Worm (Caenorhabditis elegans): ENCODE measurements around the gene trap-2.
A peak's percentile ranks its signal among the peaks of the same experiment; 100 is the strongest.

trap-2 gene

ce11 chrX:768061-768646, at the start of gene trap-2, which contains the start of gene ile-2 (continued):
- TF ChIP-seq unc-3 (GFP tag; conservative IDR thresholded peaks at IDR 0.05) (no peak), unc-3 (tag; optimal IDR thresholded peaks at IDR 0.05) (no peak), madf-2 (tag; optimal IDR thresholded peaks at IDR 0.05) (no peak), pha-2 (tag; optimal IDR thresholded peaks at IDR 0.05) (peak; percentile 59), pros-1 (tag; optimal IDR thresholded peaks at IDR 0.05) (peak; percentile 67), K02D7.2 (tag; optimal IDR thresholded peaks at IDR 0.05) (no peak), fkh-6 (tag; optimal IDR thresholded peaks at IDR 0.05) (no peak), C08G9.2 (tag; optimal IDR thresholded peaks at IDR 0.05) (no peak), K09A11.1 (tag; optimal IDR thresholded peaks at IDR 0.05; ENCODE audit: insufficient read depth) (no peak), sox-4 (tag; optimal IDR thresholded peaks at IDR 0.05) (no peak), eyg-1 (tag; optimal IDR thresholded peaks at IDR 0.05) (no peak), ztf-16 (tag; optimal IDR thresholded peaks at IDR 0.05) (peak; percentile 36), ama-1 (optimal IDR thresholded peaks at IDR 0.05) (no peak), T23F11.4 (GFP tag; optimal IDR thresholded peaks at IDR 0.05) (no peak), unc-86 (tag; optimal IDR thresholded peaks at IDR 0.05) (no peak), ceh-6 (GFP tag; optimal IDR thresholded peaks at IDR 0.05) (no peak), lin-11 (tag; optimal IDR thresholded peaks at IDR 0.05) (no peak), elt-2 (tag; optimal IDR thresholded peaks at IDR 0.05) (peak; percentile 48)

- TF ChIP-seq ceh-2 (tag; optimal IDR thresholded peaks at IDR 0.05) (no peak), elt-2 (tag; optimal IDR thresholded peaks at IDR 0.05) (peak; percentile 78)
Observed at ce11 chrX:815929-816328, 48.1 kb upstream of the trap-2 start, which contains the start of gene ifd-2. ifd-2 (minus strand) TSS chrX:815929.

ce11 chrX:813063-813462, 45.2 kb upstream of the trap-2 start, which contains the start of gene F25E2.3:
F25E2.3 (minus strand) TSS chrX:813163.
- TF ChIP-seq ceh-14 (tag; optimal IDR thresholded peaks at IDR 0.05) (no peak), T23F11.4 (GFP tag; optimal IDR thresholded peaks at IDR 0.05) (no peak), nhr-232 (tag; optimal IDR thresholded peaks at IDR 0.05) (no peak), ceh-6 (GFP tag; optimal IDR thresholded peaks at IDR 0.05) (no peak), gmeb-2 (tag; optimal IDR thresholded peaks at IDR 0.05) (no peak), tbx-2 (tag; optimal IDR thresholded peaks at IDR 0.05) (no peak), F13H6.1 (tag; optimal IDR thresholded peaks at IDR 0.05) (no peak), pha-2 (tag; optimal IDR thresholded peaks at IDR 0.05) (no peak), pax-1 (tag; optimal IDR thresholded peaks at IDR 0.05) (no peak), pag-3 (tag; optimal IDR thresholded peaks at IDR 0.05; ENCODE audit: borderline replicate concordance) (no peak), dve-1 (tag; optimal IDR thresholded peaks at IDR 0.05) (no peak), unc-86 (tag; optimal IDR thresholded peaks at IDR 0.05) (no peak), ceh-31 (tag; optimal IDR thresholded peaks at IDR 0.05) (no peak), lin-11 (tag; optimal IDR thresholded peaks at IDR 0.05) (no peak), hlh-13 (GFP tag; optimal IDR thresholded peaks at IDR 0.05) (no peak), K09A11.1 (tag; optimal IDR thresholded peaks at IDR 0.05; ENCODE audit: insufficient read depth) (no peak), C08G9.2 (tag; optimal IDR thresholded peaks at IDR 0.05) (no peak), hlh-30 (tag; optimal IDR thresholded peaks at IDR 0.05; ENCODE audit: insufficient read depth) (no peak), ceh-18 (tag; optimal IDR thresholded peaks at IDR 0.05) (no peak), ref-2 (tag; optimal IDR thresholded peaks at IDR 0.05) (no peak)

ce11 chrX:812264-812663, 44.4 kb upstream of the trap-2 start:
- peak; percentile 7 for TF ChIP-seq unc-55 (GFP tag; optimal IDR thresholded peaks at IDR 0.05)
- TF ChIP-seq pros-1 (tag; optimal IDR thresholded peaks at IDR 0.05) = no peak

ce11 chrX:810694-811093, 42.8 kb upstream of the trap-2 start, which contains the start of gene F25E2.2:
F25E2.2 (minus strand) TSS chrX:810794.
- TF ChIP-seq tbx-2 (tag; optimal IDR thresholded peaks at IDR 0.05) (no peak), eyg-1 (tag; optimal IDR thresholded peaks at IDR 0.05) (no peak), unc-42 (tag; optimal IDR thresholded peaks at IDR 0.05) (no peak), fkh-10 (GFP tag; optimal IDR thresholded peaks at IDR 0.05) (no peak), pat-9 (tag; optimal IDR thresholded peaks at IDR 0.05) (no peak), dmd-4 (tag; optimal IDR thresholded peaks at IDR 0.05; ENCODE audit: borderline replicate concordance) (no peak), ceh-6 (GFP tag; optimal IDR thresholded peaks at IDR 0.05) (no peak), sox-4 (tag; optimal IDR thresholded peaks at IDR 0.05) (no peak), C38D4.7 (GFP tag; optimal IDR thresholded peaks at IDR 0.05) (no peak), ceh-45 (GFP tag; IDR thresholded peaks at IDR 0.05) (no peak)

All from whole organism, late embryonic.